Fruit fly (Drosophila melanogaster) whole organism: Measurements from ENCODE around the gene Peritrophin-15b.

Experiments used
- CG8478 ChIP-seq: fragments of >200 bp; optimal IDR thresholded peaks from 2 replicates; lab custom pipeline; 2018; ENCODE audit warnings: inconsistent platforms
- Dll ChIP-seq: fragments of >200 bp; optimal IDR thresholded peaks from 2 replicates; lab custom pipeline; 2017
- psq ChIP-seq: fragments of >200 bp; optimal IDR thresholded peaks from 2 replicates; lab custom pipeline; 2017
- usp ChIP-seq: fragments of >200 bp; optimal IDR thresholded peaks from 2 replicates; lab custom pipeline; 2017; ENCODE audit warnings: missing biosample characterization, missing genetic modification characterization, mixed read lengths

dm6 chr2L:8395996-8396699 lies 1.4 kb upstream of the Peritrophin-15b start, which contains the start of the genes Peritrophin-15a and CG13385:
- TF ChIP-seq Dll (lab: Kevin White, UChicago) (no peak), usp (GFP tag; lab: Kevin White, UChicago) (no peak), CG8478 (lab: Kevin White, UChicago) (no peak), psq (lab: Kevin White, UChicago) (no peak)
